Fruit fly (Drosophila melanogaster) whole organism, embryonic: ENCODE results near the gene GNBP3.
A peak's percentile ranks its signal among the peaks of the same experiment; 100 is the strongest.

ENCODE experiments used
- B-H2 ChIP-seq: fragments of 200-800 bp; sonication (Bioruptor generic); optimal IDR thresholded peaks from 2 replicates; lab custom pipeline; 2018; ENCODE audit warnings: missing biosample characterization, mild to moderate bottlenecking, missing genetic modification characterization
- C15 ChIP-seq: fragments of 200-800 bp; sonication (Bioruptor generic); IDR thresholded peaks from 3 replicates; pipeline ENCODE4 v1.3.6; 2022; ENCODE audit warnings: missing biosample characterization, missing genetic modification characterization
- CG10366 ChIP-seq: fragments of 200-800 bp; sonication (Bioruptor generic); IDR thresholded peaks from 2 replicates; pipeline ENCODE4 v1.3.6; 2022; ENCODE audit warnings: missing biosample characterization, missing genetic modification characterization
- CG10543 ChIP-seq: fragments of 200-800 bp; sonication (Bioruptor generic); optimal IDR thresholded peaks from 3 replicates; lab custom pipeline; 2017; ENCODE audit warnings: missing biosample characterization, mild to moderate bottlenecking, missing genetic modification characterization, moderate library complexity
- CG11504 ChIP-seq: fragments of 200-800 bp; sonication (Bioruptor generic); optimal IDR thresholded peaks from 3 replicates; lab custom pipeline; 2019; ENCODE audit warnings: missing biosample characterization, mild to moderate bottlenecking, missing genetic modification characterization, moderate library complexity
- CG11560 ChIP-seq: fragments of 200-800 bp; sonication (Bioruptor generic); IDR thresholded peaks from 3 replicates; pipeline ENCODE4 v1.3.6; 2022; ENCODE audit warnings: missing biosample characterization, missing genetic modification characterization
- CG12071 ChIP-seq: fragments of 200-800 bp; sonication (Bioruptor generic); optimal IDR thresholded peaks from 3 replicates; lab custom pipeline; 2018; ENCODE audit warnings: missing biosample characterization, mild to moderate bottlenecking, missing genetic modification characterization
- CG14667 ChIP-seq: fragments of 200-800 bp; sonication (Bioruptor generic); IDR thresholded peaks from 2 replicates; pipeline ENCODE4 v1.3.6; 2022; ENCODE audit warnings: missing biosample characterization, missing genetic modification characterization
- CG1529 ChIP-seq: fragments of 200-800 bp; sonication (Bioruptor generic); optimal IDR thresholded peaks from 3 replicates; lab custom pipeline; 2018; ENCODE audit warnings: missing biosample characterization, missing genetic modification characterization
- CG17912 ChIP-seq: fragments of 200-800 bp; sonication (Bioruptor generic); optimal IDR thresholded peaks from 2 replicates; lab custom pipeline; 2018; ENCODE audit warnings: missing biosample characterization, mild to moderate bottlenecking, missing genetic modification characterization
- CG31365 ChIP-seq: fragments of 200-800 bp; sonication (Bioruptor generic); optimal IDR thresholded peaks from 2 replicates; lab custom pipeline; 2018; ENCODE audit warnings: missing biosample characterization, mild to moderate bottlenecking, missing genetic modification characterization
- CG34376 ChIP-seq: fragments of 200-800 bp; sonication (Bioruptor generic); optimal IDR thresholded peaks from 2 replicates; lab custom pipeline; 2018; ENCODE audit warnings: missing biosample characterization, mild to moderate bottlenecking, missing genetic modification characterization
- CG4360 ChIP-seq: fragments of 200-800 bp; sonication (Bioruptor generic); IDR thresholded peaks from 2 replicates; pipeline ENCODE4 v1.3.6; 2022; ENCODE audit warnings: missing biosample characterization, missing genetic modification characterization
- CG5180 ChIP-seq: fragments of 200-800 bp; sonication (Bioruptor generic); optimal IDR thresholded peaks from 3 replicates; lab custom pipeline; 2017; ENCODE audit warnings: missing biosample characterization, missing genetic modification characterization, mild to moderate bottlenecking, moderate library complexity, missing genetic modification reagents
- CG6654 ChIP-seq: fragments of 200-800 bp; sonication (Bioruptor generic); optimal IDR thresholded peaks from 2 replicates; lab custom pipeline; 2017; ENCODE audit warnings: missing biosample characterization, mild to moderate bottlenecking, missing genetic modification characterization
- CG6765 ChIP-seq: fragments of 200-800 bp; sonication (Bioruptor generic); optimal IDR thresholded peaks from 3 replicates; lab custom pipeline; 2017; ENCODE audit warnings: missing biosample characterization, mild to moderate bottlenecking, missing genetic modification characterization
- CG7963 ChIP-seq: fragments of 200-800 bp; sonication (Bioruptor generic); IDR thresholded peaks from 3 replicates; pipeline ENCODE4 v1.3.6; 2022; ENCODE audit warnings: missing biosample characterization, missing genetic modification characterization; ENCODE audit not compliant: partially characterized antibody
- CG8089 ChIP-seq: fragments of 200-800 bp; sonication (Bioruptor generic); optimal IDR thresholded peaks from 3 replicates; lab custom pipeline; 2016; ENCODE audit warnings: missing biosample characterization, missing genetic modification characterization
- CG8290 ChIP-seq, 3 experiments: fragments of 200-800 bp; sonication (Bioruptor generic); optimal IDR thresholded peaks; 2 replicates each; lab custom pipeline; 2016 to 2019; ENCODE audit warnings: missing biosample characterization in 3 of 3, missing genetic modification characterization in 3 of 3, mild to moderate bottlenecking in 2 of 3, moderate library complexity in 1 of 3
- CG8944 ChIP-seq: fragments of 200-800 bp; sonication (Bioruptor generic); optimal IDR thresholded peaks from 3 replicates; lab custom pipeline; 2016; ENCODE audit warnings: missing biosample characterization, missing genetic modification characterization
- Dip2 ChIP-seq: fragments of 200-800 bp; sonication (Bioruptor generic); IDR thresholded peaks from 2 replicates; pipeline ENCODE4 v1.3.6; 2022; ENCODE audit warnings: missing biosample characterization, missing genetic modification characterization
- MTF-1 ChIP-seq: fragments of 200-800 bp; sonication (Bioruptor generic); optimal IDR thresholded peaks from 2 replicates; lab custom pipeline; 2018; ENCODE audit warnings: missing biosample characterization, mild to moderate bottlenecking, missing genetic modification characterization, borderline replicate concordance
- Meics ChIP-seq: fragments of 200-800 bp; sonication (Bioruptor generic); optimal IDR thresholded peaks from 2 replicates; lab custom pipeline; 2017; ENCODE audit warnings: missing biosample characterization, mild to moderate bottlenecking, missing genetic modification characterization
- Opbp ChIP-seq: fragments of 200-800 bp; sonication (Bioruptor generic); IDR thresholded peaks from 3 replicates; pipeline ENCODE4 v1.3.6; 2022; ENCODE audit warnings: missing biosample characterization, missing genetic modification characterization; ENCODE audit not compliant: partially characterized antibody
- Ravus ChIP-seq: fragments of 200-800 bp; sonication (Bioruptor generic); IDR thresholded peaks from 2 replicates; pipeline ENCODE4 v1.3.6; 2022; ENCODE audit warnings: missing biosample characterization, missing genetic modification characterization
- Rx ChIP-seq: fragments of 200-800 bp; sonication (Bioruptor generic); IDR thresholded peaks from 2 replicates; pipeline ENCODE4 v1.3.6; 2022; ENCODE audit warnings: missing biosample characterization, missing genetic modification characterization
- Six4 ChIP-seq: fragments of 200-800 bp; sonication (Bioruptor generic); optimal IDR thresholded peaks from 2 replicates; lab custom pipeline; 2016; ENCODE audit warnings: missing biosample characterization, missing genetic modification characterization
- Sry-β ChIP-seq: fragments of 200-800 bp; sonication (Bioruptor generic); optimal IDR thresholded peaks from 2 replicates; lab custom pipeline; 2018; ENCODE audit warnings: missing biosample characterization, mild to moderate bottlenecking, missing genetic modification characterization, moderate library complexity
- ara ChIP-seq: fragments of 200-800 bp; sonication (Bioruptor generic); IDR thresholded peaks from 2 replicates; pipeline ENCODE4 v1.3.6; 2022; ENCODE audit warnings: missing biosample characterization, missing genetic modification characterization
- bcd ChIP-seq: fragments of 200-800 bp; sonication (Bioruptor generic); optimal IDR thresholded peaks from 2 replicates; lab custom pipeline; 2017; ENCODE audit warnings: missing biosample characterization, mild to moderate bottlenecking, missing genetic modification characterization
- cad ChIP-seq: fragments of >200 bp; optimal IDR thresholded peaks from 2 replicates; lab custom pipeline; 2017; ENCODE audit warnings: missing biosample characterization, missing genetic modification characterization
- dan ChIP-seq: fragments of 200-800 bp; sonication (Bioruptor generic); IDR thresholded peaks from 2 replicates; pipeline ENCODE4 v1.3.6; 2022; ENCODE audit warnings: missing biosample characterization, missing genetic modification characterization
- dmrt11E ChIP-seq: fragments of 200-800 bp; sonication (Bioruptor generic); optimal IDR thresholded peaks from 3 replicates; lab custom pipeline; 2018; ENCODE audit warnings: missing biosample characterization, mild to moderate bottlenecking, missing genetic modification characterization, moderate library complexity
- dmrt99B ChIP-seq: fragments of 200-800 bp; sonication (Bioruptor generic); optimal IDR thresholded peaks from 2 replicates; lab custom pipeline; 2018; ENCODE audit warnings: missing biosample characterization, mild to moderate bottlenecking, missing genetic modification characterization, moderate library complexity
- fu2 ChIP-seq: fragments of 200-800 bp; sonication (Bioruptor generic); optimal IDR thresholded peaks from 2 replicates; lab custom pipeline; 2016; ENCODE audit warnings: missing biosample characterization, missing genetic modification characterization
- gcm ChIP-seq: fragments of 200-800 bp; sonication (Bioruptor generic); optimal IDR thresholded peaks from 2 replicates; lab custom pipeline; 2019; ENCODE audit warnings: missing biosample characterization, mild to moderate bottlenecking, missing genetic modification characterization, moderate library complexity
- gem ChIP-seq: fragments of 200-800 bp; sonication (Bioruptor generic); optimal IDR thresholded peaks from 2 replicates; lab custom pipeline; 2019; ENCODE audit warnings: missing biosample characterization, mild to moderate bottlenecking, missing genetic modification characterization, moderate library complexity
- gro ChIP-seq: fragments of 200-800 bp; sonication (Bioruptor generic); optimal IDR thresholded peaks from 2 replicates; lab custom pipeline; 2016; ENCODE audit warnings: missing biosample characterization, missing genetic modification characterization
- gsb-n ChIP-seq: fragments of 200-800 bp; sonication (Bioruptor generic); optimal IDR thresholded peaks from 3 replicates; lab custom pipeline; 2018; ENCODE audit warnings: missing biosample characterization, mild to moderate bottlenecking, missing genetic modification characterization
- knrl ChIP-seq: fragments of 200-800 bp; sonication (Bioruptor generic); IDR thresholded peaks from 3 replicates; pipeline ENCODE4 v1.3.6; 2022; ENCODE audit warnings: missing biosample characterization, missing genetic modification characterization; ENCODE audit not compliant: partially characterized antibody
- lmd ChIP-seq: fragments of 200-800 bp; sonication (Bioruptor generic); IDR thresholded peaks from 2 replicates; pipeline ENCODE4 v1.3.6; 2022; ENCODE audit warnings: missing biosample characterization, missing genetic modification characterization
- nau ChIP-seq: fragments of 200-800 bp; sonication (Bioruptor generic); optimal IDR thresholded peaks from 3 replicates; lab custom pipeline; 2017; ENCODE audit warnings: missing biosample characterization, mild to moderate bottlenecking, missing genetic modification characterization, missing genetic modification reagents
- nmo ChIP-seq: fragments of 200-800 bp; sonication (Bioruptor generic); optimal IDR thresholded peaks from 2 replicates; lab custom pipeline; 2018; ENCODE audit warnings: missing biosample characterization, mild to moderate bottlenecking, missing genetic modification characterization, moderate library complexity
- pzg ChIP-seq: fragments of 200-800 bp; sonication (Bioruptor generic); optimal IDR thresholded peaks from 3 replicates; lab custom pipeline; 2018; ENCODE audit warnings: missing biosample characterization, mild to moderate bottlenecking, missing genetic modification characterization, moderate library complexity
- shn ChIP-seq: fragments of 200-800 bp; sonication (Bioruptor generic); optimal IDR thresholded peaks from 3 replicates; lab custom pipeline; 2016; ENCODE audit warnings: missing biosample characterization, missing genetic modification characterization
- sisA ChIP-seq: fragments of 200-800 bp; sonication (Bioruptor generic); IDR thresholded peaks from 2 replicates; pipeline ENCODE4 v1.3.6; 2022; ENCODE audit warnings: missing biosample characterization, missing genetic modification characterization
- trh ChIP-seq: fragments of 200-800 bp; sonication (Bioruptor generic); optimal IDR thresholded peaks from 2 replicates; lab custom pipeline; 2016; ENCODE audit warnings: missing biosample characterization, missing genetic modification characterization
- vnd ChIP-seq: fragments of 200-800 bp; sonication (Bioruptor generic); IDR thresholded peaks from 3 replicates; pipeline ENCODE4 v1.3.6; 2022; ENCODE audit warnings: missing biosample characterization, missing genetic modification characterization; ENCODE audit not compliant: partially characterized antibody

GNBP3 gene

dm6 chr3L:8953199-8953956, 1.4 kb upstream of the GNBP3 start (continued):
- TF ChIP-seq lmd (GFP tag; lab: Robert Waterston, UW), result 0 out of 2 replicates have a peak, but pooled peaks have one; percentile 57
- TF ChIP-seq Rx (GFP tag; lab: Robert Waterston, UW), result no peak
- no peak for TF ChIP-seq cad (GFP tag; lab: Kevin White, UChicago)
- TF ChIP-seq CG6654, result peak; percentile 39
- TF ChIP-seq sisA (GFP tag; lab: Robert Waterston, UW), result no peak
- TF ChIP-seq CG1529, result peak; percentile 42
- TF ChIP-seq Sry-β (GFP tag; lab: Kevin White, UChicago), result peak; percentile 4
- no peak for TF ChIP-seq trh (GFP tag; lab: Kevin White, UChicago)
- TF ChIP-seq CG10543 (GFP tag; lab: Kevin White, UChicago), result peak; percentile 58
- TF ChIP-seq nmo (GFP tag; lab: Kevin White, UChicago), result peak; percentile 76
- TF ChIP-seq Meics, result peak; percentile 76
- peak; percentile 82 for TF ChIP-seq bcd (GFP tag; lab: Kevin White, UChicago)
- TF ChIP-seq dan (GFP tag; lab: Robert Waterston, UW), result no peak
- no peak for TF ChIP-seq CG11560 (tag; lab: Robert Waterston, UW)
- peak; percentile 84 for TF ChIP-seq gem (tag; lab: Kevin White, UChicago)
- TF ChIP-seq ara (GFP tag; lab: Robert Waterston, UW), result no peak
- TF ChIP-seq CG17912 (GFP tag; lab: Kevin White, UChicago), result no peak
- TF ChIP-seq CG31365, result no peak
- TF ChIP-seq CG8089 (GFP tag; lab: Kevin White, UChicago), result peak; percentile 8
- TF ChIP-seq CG5180 (GFP tag; lab: Kevin White, UChicago), result peak; percentile 59
- TF ChIP-seq CG8290 (GFP tag; optimal IDR thresholded peaks at IDR 0.05; lab: Kevin White, UChicago), result no peak
- peak in 1 of 2 experiments; percentile 26 for TF ChIP-seq CG8290 (tag; optimal IDR thresholded peaks at IDR 0.05; lab: Kevin White, UChicago)
- 0 out of 2 replicates have a peak, but pooled peaks have one; percentile 4 for TF ChIP-seq CG4360
- TF ChIP-seq pzg (GFP tag; lab: Kevin White, UChicago), result peak; percentile 21
- no peak for TF ChIP-seq CG7963 (GFP tag; lab: Robert Waterston, UW)
- peak; percentile 60 for TF ChIP-seq nau (GFP tag; lab: Kevin White, UChicago)
- 0 out of 3 replicates have a peak, but pooled peaks have one; percentile 8 for TF ChIP-seq knrl
- TF ChIP-seq gcm (GFP tag; lab: Kevin White, UChicago), result peak; percentile 60
- TF ChIP-seq fu2 (GFP tag; lab: Kevin White, UChicago), result no peak
- TF ChIP-seq C15 (GFP tag; lab: Robert Waterston, UW), result no peak
- peak; percentile 41 for TF ChIP-seq dmrt11E (tag; lab: Kevin White, UChicago)
- TF ChIP-seq CG8944 (GFP tag; lab: Kevin White, UChicago), result no peak
- TF ChIP-seq CG10366, result no peak
- TF ChIP-seq B-H2 (GFP tag; lab: Kevin White, UChicago), result peak; percentile 18
- TF ChIP-seq dmrt99B, result peak; percentile 79
- peak; percentile 25 for TF ChIP-seq MTF-1 (GFP tag; lab: Kevin White, UChicago)
- no peak for TF ChIP-seq Six4 (GFP tag; lab: Kevin White, UChicago)
- TF ChIP-seq CG6765, result peak; percentile 71
- no peak for TF ChIP-seq CG14667 (GFP tag; lab: Robert Waterston, UW)
- no peak for TF ChIP-seq Dip2 (GFP tag; lab: Robert Waterston, UW)
- TF ChIP-seq Opbp (GFP tag; lab: Robert Waterston, UW), result peak; percentile 57; the same call in 2 of the 3 replicates
- peak; percentile 30 for TF ChIP-seq shn (GFP tag; lab: Kevin White, UChicago)
- peak; percentile 78 for TF ChIP-seq CG34376 (GFP tag; lab: Kevin White, UChicago)
- peak; percentile 80 for TF ChIP-seq CG11504
- peak; percentile 46 for TF ChIP-seq CG12071 (GFP tag; lab: Kevin White, UChicago)
- TF ChIP-seq vnd (GFP tag; lab: Robert Waterston, UW), result peak; percentile 26; the same call in 1 of the 3 replicates
- peak; percentile 53 for TF ChIP-seq gsb-n
- TF ChIP-seq Ravus (GFP tag; lab: Robert Waterston, UW), result no peak
- TF ChIP-seq gro (GFP tag; lab: Kevin White, UChicago), result peak; percentile 29
